Fruit fly (Drosophila melanogaster) whole organism, embryonic: Measurements from ENCODE around the gene Tbcd.

ENCODE experiments used
- Abd-B ChIP-seq: fragments of 200-800 bp; sonication (Bioruptor generic); optimal IDR thresholded peaks from 2 replicates; lab custom pipeline; 2018; ENCODE audit warnings: missing biosample characterization, mild to moderate bottlenecking, missing genetic modification characterization, moderate library complexity
- Ada2b ChIP-seq: fragments of 200-800 bp; sonication (Bioruptor generic); IDR thresholded peaks from 2 replicates; pipeline ENCODE4 v1.3.6; 2022; ENCODE audit warnings: missing biosample characterization, missing genetic modification characterization
- Atf6 ChIP-seq: fragments of 200-800 bp; sonication (Bioruptor generic); IDR thresholded peaks from 2 replicates; pipeline ENCODE4 v1.3.6; 2022; ENCODE audit warnings: missing biosample characterization, missing genetic modification characterization
- CG10147 ChIP-seq: fragments of 200-800 bp; sonication (Bioruptor generic); optimal IDR thresholded peaks from 2 replicates; lab custom pipeline; 2019; ENCODE audit warnings: missing biosample characterization, mild to moderate bottlenecking, missing genetic modification characterization, moderate library complexity
- CG10321 ChIP-seq: fragments of 200-800 bp; sonication (Bioruptor generic); IDR thresholded peaks from 2 replicates; pipeline ENCODE4 v1.3.6; 2022; ENCODE audit warnings: missing biosample characterization, missing genetic modification characterization
- CG10543 ChIP-seq: fragments of 200-800 bp; sonication (Bioruptor generic); optimal IDR thresholded peaks from 3 replicates; lab custom pipeline; 2017; ENCODE audit warnings: missing biosample characterization, mild to moderate bottlenecking, missing genetic modification characterization, moderate library complexity
- CG10654 ChIP-seq: fragments of 200-800 bp; sonication (Bioruptor generic); optimal IDR thresholded peaks from 2 replicates; lab custom pipeline; 2016; ENCODE audit warnings: missing biosample characterization, missing genetic modification characterization
- CG11723 ChIP-seq: fragments of 200-800 bp; sonication (Bioruptor generic); optimal IDR thresholded peaks from 2 replicates; lab custom pipeline; 2017; ENCODE audit warnings: missing biosample characterization, mild to moderate bottlenecking, missing genetic modification characterization
- CG12236 ChIP-seq: fragments of 200-800 bp; sonication (Bioruptor generic); optimal IDR thresholded peaks from 2 replicates; lab custom pipeline; 2016; ENCODE audit warnings: missing biosample characterization, missing genetic modification characterization
- CG12942 ChIP-seq: fragments of 200-800 bp; sonication (Bioruptor generic); optimal IDR thresholded peaks from 3 replicates; lab custom pipeline; 2016; ENCODE audit warnings: missing biosample characterization, missing genetic modification characterization
- CG14667 ChIP-seq: fragments of 200-800 bp; sonication (Bioruptor generic); IDR thresholded peaks from 2 replicates; pipeline ENCODE4 v1.3.6; 2022; ENCODE audit warnings: missing biosample characterization, missing genetic modification characterization
- CG14860 ChIP-seq: fragments of 200-800 bp; sonication (Bioruptor generic); IDR thresholded peaks from 3 replicates; pipeline ENCODE4 v1.3.6; 2022; ENCODE audit warnings: missing biosample characterization, missing genetic modification characterization; ENCODE audit not compliant: partially characterized antibody
- CG15514 ChIP-seq: fragments of 200-800 bp; sonication (Bioruptor generic); optimal IDR thresholded peaks from 3 replicates; lab custom pipeline; 2017; ENCODE audit warnings: missing biosample characterization, missing genetic modification characterization, mild to moderate bottlenecking, moderate library complexity, missing genetic modification reagents
- CG1647 ChIP-seq: fragments of 200-800 bp; sonication (Bioruptor generic); optimal IDR thresholded peaks from 3 replicates; lab custom pipeline; 2016; ENCODE audit warnings: missing biosample characterization, missing genetic modification characterization
- CG17385 ChIP-seq: fragments of 200-800 bp; sonication (Bioruptor generic); optimal IDR thresholded peaks from 3 replicates; lab custom pipeline; 2018; ENCODE audit warnings: missing biosample characterization, mild to moderate bottlenecking, missing genetic modification characterization
- CG18262 ChIP-seq: fragments of 200-800 bp; optimal IDR thresholded peaks from 3 replicates; lab custom pipeline; 2019; ENCODE audit warnings: missing biosample characterization, mild to moderate bottlenecking, missing genetic modification characterization, moderate library complexity
- CG2120 ChIP-seq: fragments of 200-800 bp; sonication (Bioruptor generic); optimal IDR thresholded peaks from 3 replicates; lab custom pipeline; 2016; ENCODE audit warnings: missing biosample characterization, missing genetic modification characterization
- CG2129 ChIP-seq: fragments of 200-800 bp; sonication (Bioruptor generic); IDR thresholded peaks from 2 replicates; pipeline ENCODE4 v1.3.6; 2022; ENCODE audit warnings: missing biosample characterization, missing genetic modification characterization; ENCODE audit not compliant: partially characterized antibody
- CG2889 ChIP-seq: fragments of 200-800 bp; sonication (Bioruptor generic); IDR thresholded peaks from 3 replicates; pipeline ENCODE4 v1.3.6; 2022; ENCODE audit warnings: missing biosample characterization, missing genetic modification characterization
- CG31388 ChIP-seq: fragments of 200-800 bp; sonication (Bioruptor generic); optimal IDR thresholded peaks from 2 replicates; lab custom pipeline; 2016; ENCODE audit warnings: missing biosample characterization, missing genetic modification characterization
- CG34376 ChIP-seq: fragments of 200-800 bp; sonication (Bioruptor generic); optimal IDR thresholded peaks from 2 replicates; lab custom pipeline; 2018; ENCODE audit warnings: missing biosample characterization, mild to moderate bottlenecking, missing genetic modification characterization
- CG43689 ChIP-seq: fragments of 200-800 bp; sonication (Bioruptor generic); IDR thresholded peaks from 2 replicates; pipeline ENCODE4 v1.3.6; 2022; ENCODE audit warnings: missing biosample characterization, missing genetic modification characterization
- CG4424 ChIP-seq: fragments of 200-800 bp; sonication (Bioruptor generic); optimal IDR thresholded peaks from 3 replicates; lab custom pipeline; 2016; ENCODE audit warnings: missing biosample characterization, missing genetic modification characterization
- Dbx ChIP-seq: fragments of 200-800 bp; sonication (Bioruptor generic); IDR thresholded peaks from 3 replicates; pipeline ENCODE4 v1.3.6; 2022; ENCODE audit warnings: missing biosample characterization, missing genetic modification characterization
- Dref ChIP-seq: fragments of 200-800 bp; sonication (Bioruptor generic); IDR thresholded peaks from 2 replicates; pipeline ENCODE4 v1.3.6; 2022; ENCODE audit warnings: missing biosample characterization, missing genetic modification characterization
- Ets97D ChIP-seq: fragments of 200-800 bp; sonication (Bioruptor generic); optimal IDR thresholded peaks from 3 replicates; lab custom pipeline; 2016; ENCODE audit warnings: missing biosample characterization, missing genetic modification characterization
- HHEX ChIP-seq: fragments of 200-800 bp; sonication (Bioruptor generic); optimal IDR thresholded peaks from 3 replicates; lab custom pipeline; 2017; ENCODE audit warnings: missing biosample characterization, mild to moderate bottlenecking, missing genetic modification characterization, missing genetic modification reagents
- Hmx ChIP-seq: fragments of 200-800 bp; sonication (Bioruptor generic); optimal IDR thresholded peaks from 2 replicates; lab custom pipeline; 2016; ENCODE audit warnings: missing biosample characterization, missing genetic modification characterization
- Lim3 ChIP-seq: fragments of 200-800 bp; sonication (Bioruptor generic); IDR thresholded peaks from 2 replicates; pipeline ENCODE4 v1.3.6; 2022; ENCODE audit warnings: missing biosample characterization, missing genetic modification characterization
- NK7.1 ChIP-seq: fragments of 200-800 bp; sonication (Bioruptor generic); optimal IDR thresholded peaks from 3 replicates; lab custom pipeline; 2016; ENCODE audit warnings: missing biosample characterization, missing genetic modification characterization
- NfI ChIP-seq: fragments of 200-800 bp; sonication (Bioruptor generic); optimal IDR thresholded peaks from 3 replicates; lab custom pipeline; 2018; ENCODE audit warnings: missing biosample characterization, mild to moderate bottlenecking, missing genetic modification characterization, moderate library complexity
- Oli ChIP-seq: fragments of 200-800 bp; sonication (Bioruptor generic); optimal IDR thresholded peaks from 2 replicates; lab custom pipeline; 2018; ENCODE audit warnings: missing biosample characterization, mild to moderate bottlenecking, missing genetic modification characterization, moderate library complexity
- Ptx1 ChIP-seq: fragments of 200-800 bp; sonication (Bioruptor generic); IDR thresholded peaks from 2 replicates; pipeline ENCODE4 v1.3.6; 2022; ENCODE audit warnings: missing biosample characterization, missing genetic modification characterization
- Rx ChIP-seq: fragments of 200-800 bp; sonication (Bioruptor generic); IDR thresholded peaks from 2 replicates; pipeline ENCODE4 v1.3.6; 2022; ENCODE audit warnings: missing biosample characterization, missing genetic modification characterization
- Sin3A ChIP-seq: fragments of >200 bp; optimal IDR thresholded peaks from 2 replicates; lab custom pipeline; 2018
- Six4 ChIP-seq: fragments of 200-800 bp; sonication (Bioruptor generic); optimal IDR thresholded peaks from 2 replicates; lab custom pipeline; 2016; ENCODE audit warnings: missing biosample characterization, missing genetic modification characterization
- Sry-δ ChIP-seq: fragments of 200-800 bp; sonication (Bioruptor generic); optimal IDR thresholded peaks from 2 replicates; lab custom pipeline; 2016; ENCODE audit warnings: missing biosample characterization, missing genetic modification characterization
- Usf ChIP-seq: fragments of 200-800 bp; sonication (Bioruptor generic); optimal IDR thresholded peaks from 2 replicates; lab custom pipeline; 2017; ENCODE audit warnings: missing genotype, missing biosample characterization, missing genetic modification characterization
- aop ChIP-seq: fragments of 200-800 bp; sonication (Bioruptor generic); IDR thresholded peaks from 2 replicates; pipeline ENCODE4 v1.3.6; 2022; ENCODE audit warnings: missing biosample characterization, missing genetic modification characterization
- cato ChIP-seq: fragments of 200-800 bp; sonication (Bioruptor generic); optimal IDR thresholded peaks from 2 replicates; lab custom pipeline; 2016; ENCODE audit warnings: missing biosample characterization, missing genetic modification characterization, borderline replicate concordance
- caup ChIP-seq: fragments of 200-800 bp; sonication (Bioruptor generic); optimal IDR thresholded peaks from 3 replicates; lab custom pipeline; 2017; ENCODE audit warnings: missing biosample characterization, mild to moderate bottlenecking, missing genetic modification characterization, moderate library complexity; ENCODE audit not compliant: severe bottlenecking
- dati ChIP-seq: fragments of 200-800 bp; sonication (Bioruptor generic); IDR thresholded peaks from 2 replicates; pipeline ENCODE4 v1.3.6; 2022; ENCODE audit warnings: missing biosample characterization, missing genetic modification characterization
- dmrt11E ChIP-seq: fragments of 200-800 bp; sonication (Bioruptor generic); optimal IDR thresholded peaks from 3 replicates; lab custom pipeline; 2018; ENCODE audit warnings: missing biosample characterization, mild to moderate bottlenecking, missing genetic modification characterization, moderate library complexity
- en ChIP-seq: fragments of 200-800 bp; sonication (Bioruptor generic); optimal IDR thresholded peaks from 2 replicates; lab custom pipeline; 2016; ENCODE audit warnings: missing biosample characterization, missing genetic modification characterization
- esg ChIP-seq: fragments of 200-800 bp; sonication (Bioruptor generic); conservative IDR thresholded peaks from 2 replicates; pipeline ENCODE4 v1.3.6; 2022; ENCODE audit warnings: missing biosample characterization, missing genetic modification characterization
- gcm ChIP-seq: fragments of 200-800 bp; sonication (Bioruptor generic); optimal IDR thresholded peaks from 2 replicates; lab custom pipeline; 2019; ENCODE audit warnings: missing biosample characterization, mild to moderate bottlenecking, missing genetic modification characterization, moderate library complexity
- jing ChIP-seq: fragments of 200-800 bp; sonication (Bioruptor generic); optimal IDR thresholded peaks from 2 replicates; lab custom pipeline; 2018; ENCODE audit warnings: missing biosample characterization, mild to moderate bottlenecking, missing genetic modification characterization
- onecut ChIP-seq: fragments of 200-800 bp; sonication (Bioruptor generic); IDR thresholded peaks from 2 replicates; pipeline ENCODE4 v1.3.6; 2022; ENCODE audit warnings: missing biosample characterization, missing genetic modification characterization
- slou ChIP-seq: fragments of 200-800 bp; sonication (Bioruptor generic); optimal IDR thresholded peaks from 3 replicates; lab custom pipeline; 2016; ENCODE audit warnings: missing biosample characterization, missing genetic modification characterization
- stwl ChIP-seq: fragments of 200-800 bp; sonication (Bioruptor generic); optimal IDR thresholded peaks from 3 replicates; lab custom pipeline; 2018; ENCODE audit warnings: missing biosample characterization, mild to moderate bottlenecking, missing genetic modification characterization, moderate library complexity
- zfh2 ChIP-seq: fragments of 200-800 bp; sonication (Bioruptor generic); optimal IDR thresholded peaks from 2 replicates; lab custom pipeline; 2016; ENCODE audit warnings: missing biosample characterization, missing genetic modification characterization

Gene Tbcd

DNA sequence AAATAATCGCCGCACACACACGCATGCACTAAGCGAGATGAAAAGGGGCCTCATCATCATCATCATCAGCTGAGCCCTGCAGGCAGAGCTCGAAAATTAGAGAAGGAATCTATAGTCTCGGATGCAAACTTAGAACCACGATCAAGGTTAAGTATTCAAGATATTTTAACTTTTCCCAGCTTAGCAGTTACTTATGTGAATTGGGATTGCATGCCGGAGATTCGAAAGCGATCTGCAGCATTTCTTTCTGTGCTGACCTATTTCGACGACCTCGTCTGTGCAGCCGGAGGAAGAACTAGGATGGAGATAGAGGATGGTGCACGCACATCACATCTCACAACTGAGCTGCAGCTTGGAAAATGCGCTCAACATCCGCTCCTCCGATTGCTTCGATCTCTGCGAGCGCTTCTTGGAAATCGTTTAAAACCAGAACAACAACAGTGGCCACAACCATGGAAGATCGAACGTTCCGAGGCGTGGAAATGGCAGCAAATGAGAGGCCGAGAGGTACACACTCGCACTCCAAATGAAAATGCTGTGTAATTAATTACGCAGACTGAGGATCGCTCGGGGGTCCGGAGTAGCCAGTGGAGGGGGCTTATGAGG lies 35.5 kb downstream of the Tbcd start (continued):
- TF ChIP-seq CG17385 (GFP tag; lab: Kevin White, UChicago) (no peak), jing (GFP tag; lab: Kevin White, UChicago) (peak; percentile 36), cato (peak; percentile 25), slou (GFP tag; lab: Kevin White, UChicago) (no peak), CG14860 (GFP tag; lab: Robert Waterston, UW) (no peak), CG4424 (GFP tag; lab: Kevin White, UChicago) (peak; percentile 72), NfI (GFP tag; lab: Kevin White, UChicago) (no peak), caup (GFP tag; lab: Kevin White, UChicago) (no peak), Six4 (no peak), CG14667 (GFP tag; lab: Robert Waterston, UW) (peak; percentile 60), Sry-δ (GFP tag; lab: Kevin White, UChicago) (peak; percentile 7), CG10654 (GFP tag; lab: Kevin White, UChicago) (peak; percentile 39), CG11723 (GFP tag; lab: Kevin White, UChicago) (peak; percentile 20), CG43689 (GFP tag; lab: Robert Waterston, UW) (no peak), CG10147 (no peak), onecut (peak; percentile 63), en (GFP tag; lab: Kevin White, UChicago) (peak; percentile 9), dmrt11E (tag; lab: Kevin White, UChicago) (peak; percentile 97), Usf (GFP tag; lab: Kevin White, UChicago) (peak; percentile 81), stwl (tag; lab: Kevin White, UChicago) (peak; percentile 57), CG10543 (GFP tag; lab: Kevin White, UChicago) (no peak), zfh2 (GFP tag; lab: Kevin White, UChicago) (no peak), esg (no peak; the same call in 1 of the 2 replicates), CG15514 (GFP tag; lab: Kevin White, UChicago) (no peak), Ets97D (GFP tag; lab: Kevin White, UChicago) (no peak), Ada2b (peak; percentile 18; the same call in 1 of the 2 replicates), Hmx (GFP tag; lab: Kevin White, UChicago) (no peak), Dbx (no peak), CG2120 (GFP tag; lab: Kevin White, UChicago) (no peak), Lim3 (GFP tag; lab: Robert Waterston, UW) (no peak), dati (no peak), Oli (tag; lab: Kevin White, UChicago) (peak; percentile 62), gcm (peak; percentile 75), Atf6 (GFP tag; lab: Robert Waterston, UW) (no peak), Ptx1 (0 out of 2 replicates have a peak, but pooled peaks have one; percentile 10), CG12942 (GFP tag; lab: Kevin White, UChicago) (no peak), CG1647 (peak; percentile 27), CG18262 (tag; lab: Kevin White, UChicago) (peak; percentile 88), CG34376 (GFP tag; lab: Kevin White, UChicago) (no peak), CG2889 (GFP tag; lab: Robert Waterston, UW) (no peak), HHEX (GFP tag; lab: Kevin White, UChicago) (no peak), Sin3A (lab: Kevin White, UChicago) (no peak), Abd-B (GFP tag; lab: Kevin White, UChicago) (peak; percentile 9), Rx (GFP tag; lab: Robert Waterston, UW) (peak; percentile 52; the same call in 1 of the 2 replicates), CG2129 (GFP tag; lab: Robert Waterston, UW) (no peak), CG10321 (GFP tag; lab: Robert Waterston, UW) (no peak), NK7.1 (GFP tag; lab: Kevin White, UChicago) (peak; percentile 31), CG12236 (GFP tag; lab: Kevin White, UChicago) (peak; percentile 63), CG31388 (GFP tag; lab: Kevin White, UChicago) (no peak), Dref (no peak), aop (GFP tag; lab: Robert Waterston, UW) (peak; percentile 65)
